Fruit fly (Drosophila melanogaster): ENCODE data around the gene Hsp60B.

dm6 chr2L:698058-698457 is 30.1 kb upstream of the Hsp60B start:
- TF ChIP-seq woc (GFP tag; optimal IDR thresholded peaks at IDR 0.05) = no peak
- no peak for TF ChIP-seq h (GFP tag; optimal IDR thresholded peaks at IDR 0.05)
- TF ChIP-seq pan (optimal IDR thresholded peaks at IDR 0.05) = no peak

Data from whole organism, wandering third instar larva.